Worm (Caenorhabditis elegans) whole organism, L1 larva: ENCODE measurements around the gene iglr-2.

Experiments used
- aha-1 ChIP-seq: fragments of 150-350 bp; optimal IDR thresholded peaks from 2 replicates; lab custom pipeline; 2014; ENCODE audit warnings: missing biosample characterization, missing genetic modification characterization
- ama-1 ChIP-seq: fragments of 150-350 bp; optimal IDR thresholded peaks from 2 replicates; lab custom pipeline; 2014
- ceh-88 ChIP-seq: fragments of 200-800 bp; sonication (Bioruptor generic); IDR thresholded peaks from 2 replicates; pipeline ENCODE4 v1.3.6; 2022; ENCODE audit warnings: missing genetic modification characterization, missing compliant biosample characterization
- lin-13 ChIP-seq: fragments of 150-350 bp; optimal IDR thresholded peaks from 2 replicates; lab custom pipeline; 2014; ENCODE audit warnings: missing biosample characterization, missing genetic modification reagents, missing genetic modification characterization
- lsy-2 ChIP-seq, 2 experiments: fragments of 150-350 bp; optimal IDR thresholded peaks; 2 replicates each; lab custom pipeline; 2014; ENCODE audit warnings: missing biosample characterization in 2 of 2, missing genetic modification characterization in 2 of 2
- nhr-77 ChIP-seq: fragments of 150-350 bp; optimal IDR thresholded peaks from 2 replicates; lab custom pipeline; 2014; ENCODE audit warnings: missing biosample characterization, missing genetic modification characterization
- snpc-4 ChIP-seq: fragments of 150-350 bp; optimal IDR thresholded peaks from 2 replicates; lab custom pipeline; 2014; ENCODE audit warnings: missing biosample characterization, missing genetic modification characterization
- tbx-2 ChIP-seq: sonication (generic microtip); optimal IDR thresholded peaks from 2 replicates; lab custom pipeline; 2016; ENCODE audit warnings: missing genetic modification characterization, missing compliant biosample characterization
- ztf-4 ChIP-seq: fragments of 150-350 bp; optimal IDR thresholded peaks from 2 replicates; lab custom pipeline; 2014; ENCODE audit warnings: missing biosample characterization, missing genetic modification characterization

DNA sequence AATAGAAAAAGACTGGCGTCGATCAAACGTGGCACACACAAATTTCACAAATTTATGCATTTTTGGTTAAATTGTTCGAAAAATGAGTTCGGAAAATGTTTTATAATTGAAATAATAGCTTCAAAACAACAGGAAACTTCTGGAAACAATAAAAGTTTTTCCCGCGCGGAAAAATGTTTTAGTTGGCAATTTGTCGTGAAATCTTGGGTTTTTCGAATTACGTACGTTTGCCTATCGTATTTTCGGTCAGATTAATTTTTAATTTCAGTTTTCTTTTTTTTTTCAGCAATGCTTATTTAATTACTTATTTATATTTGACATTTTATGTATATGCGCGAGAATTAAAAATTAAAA is 24.3 kb upstream of the iglr-2 start:
- TF ChIP-seq nhr-77 (tag; lab: Kevin White, UChicago) (no peak), ceh-88 (GFP tag; lab: Robert Waterston, UW) (no peak), aha-1 (no peak), snpc-4 (tag; lab: Kevin White, UChicago) (no peak), lin-13 (GFP tag; lab: Kevin White, UChicago) (no peak), tbx-2 (no peak), ama-1 (lab: Kevin White, UChicago) (no peak), ztf-4 (tag; lab: Kevin White, UChicago) (no peak), lsy-2 (tag; optimal IDR thresholded peaks at IDR 0.05; lab: Kevin White, UChicago) (no peak)
